Fruit fly (Drosophila melanogaster): ENCODE results near the gene Fhos.
A peak's percentile ranks its signal among the peaks of the same experiment; 100 is the strongest.

Fhos gene

DNA sequence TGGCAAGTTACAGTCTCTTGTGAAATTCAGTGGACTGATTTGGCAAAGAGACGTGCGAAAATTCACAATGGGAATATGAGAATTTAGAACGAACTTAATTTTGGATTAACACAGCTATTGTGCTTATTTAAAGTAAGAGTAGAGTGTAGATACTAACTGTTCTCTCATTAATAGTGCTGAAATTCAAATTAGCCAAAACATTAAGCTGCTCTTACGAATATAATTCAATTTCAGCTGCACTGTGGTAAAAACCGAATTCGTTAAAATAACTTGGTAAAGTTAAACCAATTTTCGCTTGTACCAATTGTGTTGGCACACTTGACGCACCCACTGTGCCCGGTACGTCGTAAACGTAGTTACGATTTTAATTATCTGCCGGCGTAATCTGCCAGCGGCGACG, 14.5 kb downstream of the Fhos start (continued):
- TF ChIP-seq Atf-2 (GFP tag; optimal IDR thresholded peaks at IDR 0.05) (no peak), so (GFP tag; IDR thresholded peaks at IDR 0.05) (no peak), fd102C (GFP tag; optimal IDR thresholded peaks at IDR 0.05) (no peak), HLH4C (GFP tag; IDR thresholded peaks at IDR 0.05; ENCODE audit: partially characterized antibody) (no peak), Usf (GFP tag; optimal IDR thresholded peaks at IDR 0.05) (peak; percentile 27), tio (GFP tag; optimal IDR thresholded peaks at IDR 0.05) (peak; percentile 37), tin (GFP tag; optimal IDR thresholded peaks at IDR 0.05) (peak; percentile 14), CG1832 (GFP tag; optimal IDR thresholded peaks at IDR 0.05) (no peak), br (optimal IDR thresholded peaks at IDR 0.05) (no peak), CG11504 (tag; optimal IDR thresholded peaks at IDR 0.05) (peak; percentile 64), en (GFP tag; optimal IDR thresholded peaks at IDR 0.05) (peak; percentile 19), Jarid2 (GFP tag; optimal IDR thresholded peaks at IDR 0.05) (no peak), CG17385 (GFP tag; optimal IDR thresholded peaks at IDR 0.05) (peak; percentile 23), Nf-YA (GFP tag; IDR thresholded peaks at IDR 0.05) (no peak), CG16815 (GFP tag; optimal IDR thresholded peaks at IDR 0.05) (peak; percentile 46), MESR4 (GFP tag; optimal IDR thresholded peaks at IDR 0.05) (no peak), Ets65A (GFP tag) (peak; percentile 76), CG17361 (GFP tag; IDR thresholded peaks at IDR 0.05) (peak; percentile 45; the same call in 2 of the 3 replicates), H15 (GFP tag; IDR thresholded peaks at IDR 0.05) (no peak), insv (GFP tag; optimal IDR thresholded peaks at IDR 0.05) (no peak), eyg (GFP tag; optimal IDR thresholded peaks at IDR 0.05) (no peak), sc (optimal IDR thresholded peaks at IDR 0.05) (no peak), sc (GFP tag; optimal IDR thresholded peaks at IDR 0.05) (no peak), CG14965 (GFP tag; optimal IDR thresholded peaks at IDR 0.05; ENCODE audit: borderline replicate concordance) (no peak), vfl (GFP tag; optimal IDR thresholded peaks at IDR 0.05) (peak; percentile 4), CG3163 (GFP tag; optimal IDR thresholded peaks at IDR 0.05) (no peak), cwo (GFP tag; optimal IDR thresholded peaks at IDR 0.05) (peak; percentile 58), CG10543 (GFP tag; optimal IDR thresholded peaks at IDR 0.05) (no peak), CG12391 (tag; optimal IDR thresholded peaks at IDR 0.05) (peak; percentile 25), CG32772 (GFP tag; IDR thresholded peaks at IDR 0.05) (no peak), lola (GFP tag; optimal IDR thresholded peaks at IDR 0.05) (no peak), CG3281 (GFP tag; optimal IDR thresholded peaks at IDR 0.05) (peak; percentile 70), CG13894 (tag; optimal IDR thresholded peaks at IDR 0.05) (no peak), CG1529 (GFP tag; optimal IDR thresholded peaks at IDR 0.05) (no peak), YL-1 (GFP tag; optimal IDR thresholded peaks at IDR 0.05) (no peak), TFAM (GFP tag; optimal IDR thresholded peaks at IDR 0.05) (no peak), Myb (GFP tag; optimal IDR thresholded peaks at IDR 0.05) (peak; percentile 52), CG13775 (GFP tag; optimal IDR thresholded peaks at IDR 0.05) (peak; percentile 50), Trl (optimal IDR thresholded peaks at IDR 0.05) (no peak), Trl (GFP tag; optimal IDR thresholded peaks at IDR 0.05) (no peak), bcd (GFP tag; optimal IDR thresholded peaks at IDR 0.05) (peak; percentile 54), her (GFP tag; optimal IDR thresholded peaks at IDR 0.05) (peak; percentile 42), Dfd (GFP tag; optimal IDR thresholded peaks at IDR 0.05) (no peak), CG2120 (GFP tag; optimal IDR thresholded peaks at IDR 0.05) (peak; percentile 81), ERR (GFP tag; optimal IDR thresholded peaks at IDR 0.05) (no peak), nmo (GFP tag; optimal IDR thresholded peaks at IDR 0.05) (peak; percentile 39), yki (optimal IDR thresholded peaks at IDR 0.05) (no peak), row (GFP tag; IDR thresholded peaks at IDR 0.05) (peak; percentile 70), CG3065 (GFP tag; optimal IDR thresholded peaks at IDR 0.05) (no peak), Deaf1 (tag; optimal IDR thresholded peaks at IDR 0.05) (no peak), ken (GFP tag; IDR thresholded peaks at IDR 0.05) (no peak), MBD-R2 (GFP tag; IDR thresholded peaks at IDR 0.05) (no peak), seq (GFP tag; IDR thresholded peaks at IDR 0.05) (no peak)

All from whole organism, embryonic.